Worm (Caenorhabditis elegans) whole organism, midembryonic: ENCODE measurements around the gene pho-5.

ENCODE experiments used
- T22C8.4 ChIP-seq: fragments of 200-800 bp; sonication (Bioruptor generic); IDR thresholded peaks from 2 replicates; pipeline ENCODE4 v1.3.6; 2022; ENCODE audit warnings: missing genetic modification characterization, missing compliant biosample characterization
- klf-2 ChIP-seq: fragments of 200-800 bp; sonication (Bioruptor generic); conservative IDR thresholded peaks from 2 replicates; pipeline ENCODE4 v1.3.6; 2022; ENCODE audit warnings: missing genetic modification reagents, missing genetic modification characterization, missing compliant biosample characterization
- ztf-23 ChIP-seq: fragments of 200-800 bp; sonication (Bioruptor generic); IDR thresholded peaks from 2 replicates; pipeline ENCODE4 v1.3.6; 2022; ENCODE audit warnings: missing genetic modification reagents, missing genetic modification characterization, missing compliant biosample characterization
- ztf-29 ChIP-seq: fragments of 200-800 bp; sonication (Bioruptor generic); IDR thresholded peaks from 2 replicates; pipeline ENCODE4 v1.3.6; 2022; ENCODE audit warnings: missing genetic modification reagents, missing genetic modification characterization, missing compliant biosample characterization

ce11 chrIII:7314927-7315547 lies 29.4 kb upstream of the pho-5 start, which contains the start of gene nspg-6:
- no peak for TF ChIP-seq T22C8.4 (GFP tag; lab: Robert Waterston, UW)
- TF ChIP-seq ztf-29 (GFP tag; lab: Robert Waterston, UW): no peak
- no peak for TF ChIP-seq klf-2 (GFP tag; lab: Robert Waterston, UW)
- no peak for TF ChIP-seq ztf-23 (GFP tag; lab: Robert Waterston, UW)
